Worm (Caenorhabditis elegans): ENCODE results near the gene Y49A3A.3.

- TF ChIP-seq rpc-1 (optimal IDR thresholded peaks at IDR 0.05) (no peak), rpc-1 (tag; optimal IDR thresholded peaks at IDR 0.05) (no peak), T07F8.4 (tag; optimal IDR thresholded peaks at IDR 0.05) (no peak), attf-3 (GFP tag; conservative IDR thresholded peaks at IDR 0.05) (no peak), pha-4 (tag; optimal IDR thresholded peaks at IDR 0.05) (no peak), attf-5 (GFP tag; optimal IDR thresholded peaks at IDR 0.05) (no peak)
Measured at ce11 chrV:14380242-14380641, 26.0 kb downstream of the Y49A3A.3 start.

Data from whole organism, young adult.